Fruit fly (Drosophila melanogaster): ENCODE measurements around the gene CG32407.

dm6 chr3L:5927536-5927935, 5.7 kb downstream of the CG32407 start:
- TF ChIP-seq h (optimal IDR thresholded peaks at IDR 0.05) (no peak), psq (optimal IDR thresholded peaks at IDR 0.05) (no peak), insv (optimal IDR thresholded peaks at IDR 0.05) (no peak)
